Worm (Caenorhabditis elegans): ENCODE data around the gene grl-14.

grl-14 gene

DNA sequence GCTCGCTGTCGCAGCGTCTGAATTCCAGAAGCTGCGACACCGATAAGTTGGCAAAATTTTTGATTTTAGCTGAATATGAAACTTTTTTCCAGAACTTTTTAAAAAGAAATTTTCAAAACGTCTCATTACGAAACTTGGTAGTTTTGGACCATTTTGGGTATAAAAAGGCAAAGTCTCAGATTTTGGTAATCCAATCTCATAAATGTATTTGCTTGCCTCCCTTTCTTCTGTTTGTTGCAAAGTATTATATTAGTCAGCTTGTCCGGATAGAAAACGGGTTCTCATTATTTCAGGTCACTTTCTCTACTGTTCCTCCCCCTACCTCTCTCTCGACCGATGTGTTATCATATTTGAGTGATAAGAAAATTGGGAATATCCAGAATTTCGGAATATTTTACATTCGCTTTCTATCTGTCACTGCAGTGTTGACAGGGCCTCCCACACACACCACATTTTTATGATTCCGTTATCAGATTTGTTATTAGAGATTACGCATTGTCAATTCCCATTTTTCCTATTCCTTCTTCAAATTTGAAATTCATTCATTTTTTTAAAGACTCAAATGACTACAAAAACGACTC, 28.3 kb downstream of the grl-14 start, which contains the start of gene F31D4.5:
Gene F31D4.5 (plus strand): TSS at position 491 of the 581 bp plus-strand sequence.
- TF ChIP-seq nhr-71 (tag; optimal IDR thresholded peaks at IDR 0.05) (no peak), ceh-63 (GFP tag; optimal IDR thresholded peaks at IDR 0.05) (no peak), fos-1 (tag; optimal IDR thresholded peaks at IDR 0.05) (no peak), efl-1 (optimal IDR thresholded peaks at IDR 0.05) (no peak), efl-1 (GFP tag; optimal IDR thresholded peaks at IDR 0.05 in 1 of 2) (peak in 1 of 2 experiments; percentile 61), Y116A8C.19 (tag; optimal IDR thresholded peaks at IDR 0.05; ENCODE audit: borderline replicate concordance) (no peak)

DNA sequence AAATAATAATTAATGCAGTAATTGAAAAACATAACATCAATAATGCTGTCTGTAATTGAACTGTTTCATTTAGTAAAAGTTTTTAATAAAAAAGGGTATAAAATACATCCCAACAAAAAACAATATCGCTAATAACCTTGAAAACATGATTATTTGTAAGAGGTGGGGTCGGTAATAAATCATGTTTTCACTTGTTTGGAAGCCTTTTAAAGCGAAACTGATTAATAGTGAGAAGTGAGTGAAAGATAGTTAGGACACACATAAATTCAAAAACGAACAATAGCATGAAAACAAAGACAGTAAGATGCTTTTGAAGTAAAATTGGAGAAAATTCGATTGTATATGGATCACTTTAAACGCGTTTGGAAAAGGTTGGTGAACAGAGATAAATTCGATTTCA, 35.7 kb downstream of the grl-14 start, which contains the start of gene try-4:
Gene try-4 (minus strand): TSS at position 74 of the 400 bp plus-strand sequence.
- no peak for TF ChIP-seq pag-3 (tag; optimal IDR thresholded peaks at IDR 0.05; ENCODE audit: borderline replicate concordance, insufficient read depth)
- TF ChIP-seq blmp-1 (tag; optimal IDR thresholded peaks at IDR 0.05), result peak; percentile 71

DNA sequence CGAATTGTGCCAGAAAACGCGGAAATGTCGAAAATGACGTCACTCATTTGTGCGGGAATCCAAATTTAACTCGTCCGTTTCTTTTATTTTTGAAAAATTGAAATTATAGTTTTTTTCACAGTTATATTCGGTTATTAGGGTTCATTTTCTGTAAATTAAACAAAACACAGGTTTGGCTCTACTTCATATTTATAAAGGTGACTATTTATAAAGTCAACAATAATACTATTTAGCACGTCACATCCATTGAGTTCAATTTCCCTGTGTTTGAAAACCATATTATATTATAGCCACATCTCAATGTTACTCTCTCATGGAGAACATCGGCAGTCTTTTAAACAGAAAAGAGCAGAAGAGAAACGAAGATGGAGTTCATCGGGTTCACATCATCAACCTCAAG, 37.3 kb downstream of the grl-14 start, which contains the start of gene twk-35:
Gene twk-35 (plus strand): TSS at position 301 of the 400 bp plus-strand sequence.
- TF ChIP-seq nhr-11 (tag; optimal IDR thresholded peaks at IDR 0.05) (no peak), mdl-1 (tag; optimal IDR thresholded peaks at IDR 0.05) (no peak), nhr-19 (GFP tag; conservative IDR thresholded peaks at IDR 0.05) (no peak), nhr-84 (tag; optimal IDR thresholded peaks at IDR 0.05) (no peak), ces-1 (GFP tag; optimal IDR thresholded peaks at IDR 0.05) (no peak), vab-15 (tag; optimal IDR thresholded peaks at IDR 0.05) (no peak), unc-86 (tag; optimal IDR thresholded peaks at IDR 0.05) (no peak), fos-1 (tag; optimal IDR thresholded peaks at IDR 0.05) (no peak), nhr-20 (tag; optimal IDR thresholded peaks at IDR 0.05) (no peak), dpl-1 (GFP tag; optimal IDR thresholded peaks at IDR 0.05) (no peak), ceh-8 (GFP tag; optimal IDR thresholded peaks at IDR 0.05) (no peak), sox-4 (tag; optimal IDR thresholded peaks at IDR 0.05) (no peak)

ce11 chrV:20866406-20866805, 41.0 kb downstream of the grl-14 start:
- no peak for TF ChIP-seq isw-1 (GFP tag; IDR thresholded peaks at IDR 0.05)
- TF ChIP-seq aha-1 (tag; optimal IDR thresholded peaks at IDR 0.05), result no peak
- peak; percentile 7 for TF ChIP-seq nhr-90 (tag; optimal IDR thresholded peaks at IDR 0.05; ENCODE audit: poor library complexity)
- TF ChIP-seq elt-2 (tag; optimal IDR thresholded peaks at IDR 0.05), result peak; percentile 67
- TF ChIP-seq dpl-1 (GFP tag; optimal IDR thresholded peaks at IDR 0.05), result no peak
- TF ChIP-seq mdl-1 (tag; optimal IDR thresholded peaks at IDR 0.05), result no peak
- no peak for TF ChIP-seq egl-27 (tag; optimal IDR thresholded peaks at IDR 0.05)
- no peak for TF ChIP-seq nhr-77 (tag; optimal IDR thresholded peaks at IDR 0.05)
- TF ChIP-seq elt-3 (tag; optimal IDR thresholded peaks at IDR 0.05), result no peak
- TF ChIP-seq lir-3 (tag; optimal IDR thresholded peaks at IDR 0.05; ENCODE audit: poor library complexity), result no peak
- no peak for TF ChIP-seq ets-5 (GFP tag; IDR thresholded peaks at IDR 0.05)
- TF ChIP-seq ztf-11 (tag; optimal IDR thresholded peaks at IDR 0.05), result no peak
- TF ChIP-seq xbp-1 (tag; optimal IDR thresholded peaks at IDR 0.05), result no peak

DNA sequence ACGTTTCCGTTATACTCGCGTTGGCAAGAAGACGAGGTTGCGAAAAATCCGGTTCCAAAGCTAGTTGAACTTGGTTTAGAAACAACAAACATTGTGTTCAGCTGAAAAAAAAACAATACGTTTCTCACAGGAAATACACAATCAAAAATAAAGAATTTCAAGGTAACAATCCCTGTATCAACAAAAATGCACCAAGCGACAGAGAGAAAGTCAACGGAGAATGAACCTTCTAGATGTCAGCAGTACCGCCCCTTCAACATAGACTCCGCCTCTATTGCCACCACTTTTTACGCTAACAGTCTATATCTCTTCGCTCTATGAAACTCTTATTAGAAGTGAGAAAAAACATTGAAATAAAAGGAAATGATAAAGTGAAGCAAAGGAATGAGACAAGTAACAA, 43.0 kb downstream of the grl-14 start, which contains the start of gene F31D4.8:
Gene F31D4.8 (minus strand): TSS at position 101 of the 400 bp plus-strand sequence.
- TF ChIP-seq nhr-12 (tag; optimal IDR thresholded peaks at IDR 0.05) (no peak), efl-1 (optimal IDR thresholded peaks at IDR 0.05) (no peak), efl-1 (GFP tag; optimal IDR thresholded peaks at IDR 0.05 in 1 of 2) (peak in 1 of 2 experiments; percentile 58)

ce11 chrV:20870633-20871032, 45.3 kb downstream of the grl-14 start:
- TF ChIP-seq vab-15 (tag; optimal IDR thresholded peaks at IDR 0.05), result no peak
- TF ChIP-seq lin-13 (GFP tag; optimal IDR thresholded peaks at IDR 0.05), result no peak
- TF ChIP-seq nhr-85 (tag), result no peak
- no peak for TF ChIP-seq zag-1 (tag; optimal IDR thresholded peaks at IDR 0.05)
- no peak for TF ChIP-seq sox-4 (tag; optimal IDR thresholded peaks at IDR 0.05)
- TF ChIP-seq nhr-237 (tag; optimal IDR thresholded peaks at IDR 0.05), result no peak
- no peak for TF ChIP-seq nhr-11 (tag; optimal IDR thresholded peaks at IDR 0.05)
- no peak for TF ChIP-seq aha-1 (tag; optimal IDR thresholded peaks at IDR 0.05)
- no peak for TF ChIP-seq nhr-76 (tag; optimal IDR thresholded peaks at IDR 0.05)
- TF ChIP-seq mdl-1 (tag; optimal IDR thresholded peaks at IDR 0.05), result no peak

Measured in whole organism, L1 larva.